Worm (Caenorhabditis elegans) whole organism, early embryonic: ENCODE measurements around the gene Y36E3A.2.

ENCODE experiments used
- ama-1 ChIP-seq: fragments of 150-350 bp; optimal IDR thresholded peaks from 2 replicates; lab custom pipeline; 2014
- ceh-13 ChIP-seq: fragments of 200-800 bp; sonication (Bioruptor generic); optimal IDR thresholded peaks from 2 replicates; lab custom pipeline; 2018; ENCODE audit warnings: mild to moderate bottlenecking, missing genetic modification characterization, missing compliant biosample characterization
- ceh-36 ChIP-seq: sonication (generic microtip); optimal IDR thresholded peaks from 2 replicates; lab custom pipeline; 2016; ENCODE audit warnings: missing genetic modification characterization, inconsistent platforms, missing compliant biosample characterization
- tbx-37 ChIP-seq: fragments of 200-800 bp; sonication (Bioruptor generic); conservative IDR thresholded peaks from 2 replicates; pipeline ENCODE4 v1.3.6; 2022; ENCODE audit warnings: missing genetic modification reagents, missing genetic modification characterization, missing compliant biosample characterization

ce11 chrV:15379817-15380216 is 46.0 kb upstream of the Y36E3A.2 start, which contains the start of gene srh-251:
- TF ChIP-seq tbx-37 (GFP tag; lab: Robert Waterston, UW) (no peak), ama-1 (no peak), ceh-13 (no peak), ceh-36 (tag; lab: Kevin White, UChicago) (no peak)
